Worm (Caenorhabditis elegans): ENCODE measurements around the gene pde-2.
A peak's percentile ranks its signal among the peaks of the same experiment; 100 is the strongest.
"Not testable (repeated sequence)": the region's sequence is repeated elsewhere in the genome, so short reads cannot be mapped to it uniquely, and the experiment has no call there.

pde-2 gene

ce11 chrIII:9004658-9005057 lies 23.0 kb upstream of the pde-2 start:
- TF ChIP-seq ztf-29 (GFP tag; IDR thresholded peaks at IDR 0.05) (no peak), ref-1 (GFP tag; conservative IDR thresholded peaks at IDR 0.05) (no peak), ztf-23 (GFP tag; IDR thresholded peaks at IDR 0.05) (no peak), cog-1 (tag; optimal IDR thresholded peaks at IDR 0.05) (no peak), klf-2 (GFP tag; conservative IDR thresholded peaks at IDR 0.05) (no peak), tab-1 (GFP tag; IDR thresholded peaks at IDR 0.05) (no peak), flt-1 (GFP tag; IDR thresholded peaks at IDR 0.05) (no peak), med-1 (GFP tag; optimal IDR thresholded peaks at IDR 0.05; ENCODE audit: insufficient read depth) (no peak), T22C8.4 (GFP tag; IDR thresholded peaks at IDR 0.05) (no peak)

ce11 chrIII:9002545-9002944 lies 20.8 kb upstream of the pde-2 start, which contains the start of the genes F59B2.15 and zif-1:
Gene F59B2.15, minus strand, starts transcription at chrIII:9002645.
Gene zif-1, plus strand, starts transcription at chrIII:9002779.
- no peak for TF ChIP-seq ref-1 (GFP tag; conservative IDR thresholded peaks at IDR 0.05)

ce11 chrIII:9001899-9002298 lies 20.2 kb upstream of the pde-2 start, which contains the start of gene rpn-6.2:
Gene rpn-6.2, minus strand, starts transcription at chrIII:9001999.
- no peak for TF ChIP-seq ref-1 (GFP tag; conservative IDR thresholded peaks at IDR 0.05)
- TF ChIP-seq ztf-29 (GFP tag; IDR thresholded peaks at IDR 0.05) = no peak
- TF ChIP-seq ztf-23 (GFP tag; IDR thresholded peaks at IDR 0.05) = no peak

ce11 chrIII:9001491-9001890 lies 19.8 kb upstream of the pde-2 start:
- TF ChIP-seq med-1 (GFP tag; optimal IDR thresholded peaks at IDR 0.05; ENCODE audit: insufficient read depth) (no peak), cog-1 (tag; optimal IDR thresholded peaks at IDR 0.05) (no peak), ztf-23 (GFP tag; IDR thresholded peaks at IDR 0.05) (0 out of 2 replicates have a peak, but pooled peaks have one; percentile 6), ref-1 (GFP tag; conservative IDR thresholded peaks at IDR 0.05) (no peak), tab-1 (GFP tag; IDR thresholded peaks at IDR 0.05) (no peak), flt-1 (GFP tag; IDR thresholded peaks at IDR 0.05) (no peak)

ce11 chrIII:8999508-8999907 lies 17.8 kb upstream of the pde-2 start, which contains the start of gene F59B2.3:
Gene F59B2.3, minus strand, starts transcription at chrIII:8999766.
- no peak for TF ChIP-seq T22C8.4 (GFP tag; IDR thresholded peaks at IDR 0.05)
- no peak for TF ChIP-seq cog-1 (tag; optimal IDR thresholded peaks at IDR 0.05)
- no peak for TF ChIP-seq tab-1 (GFP tag; IDR thresholded peaks at IDR 0.05)
- no peak for TF ChIP-seq klf-2 (GFP tag; conservative IDR thresholded peaks at IDR 0.05)
- no peak for TF ChIP-seq ref-1 (GFP tag; conservative IDR thresholded peaks at IDR 0.05)
- no peak for TF ChIP-seq med-1 (GFP tag; optimal IDR thresholded peaks at IDR 0.05; ENCODE audit: insufficient read depth)
- no peak for TF ChIP-seq ztf-29 (GFP tag; IDR thresholded peaks at IDR 0.05)
- no peak for TF ChIP-seq ztf-23 (GFP tag; IDR thresholded peaks at IDR 0.05)
- TF ChIP-seq flt-1 (GFP tag; IDR thresholded peaks at IDR 0.05) = no peak

ce11 chrIII:8998884-8999283 lies 17.2 kb upstream of the pde-2 start:
- no peak for TF ChIP-seq ref-1 (GFP tag; conservative IDR thresholded peaks at IDR 0.05)
- no peak for TF ChIP-seq cog-1 (tag; optimal IDR thresholded peaks at IDR 0.05)
- no peak for TF ChIP-seq med-1 (GFP tag; optimal IDR thresholded peaks at IDR 0.05; ENCODE audit: insufficient read depth)
- no peak for TF ChIP-seq ztf-23 (GFP tag; IDR thresholded peaks at IDR 0.05)
- TF ChIP-seq T22C8.4 (GFP tag; IDR thresholded peaks at IDR 0.05) = no peak
- TF ChIP-seq klf-2 (GFP tag; conservative IDR thresholded peaks at IDR 0.05) = no peak
- no peak for TF ChIP-seq ztf-29 (GFP tag; IDR thresholded peaks at IDR 0.05)
- no peak for TF ChIP-seq flt-1 (GFP tag; IDR thresholded peaks at IDR 0.05)
- TF ChIP-seq tab-1 (GFP tag; IDR thresholded peaks at IDR 0.05) = no peak

ce11 chrIII:8997821-8998220 lies 16.1 kb upstream of the pde-2 start:
- no peak for TF ChIP-seq ztf-29 (GFP tag; IDR thresholded peaks at IDR 0.05)
- TF ChIP-seq T22C8.4 (GFP tag; IDR thresholded peaks at IDR 0.05) = no peak
- no peak for TF ChIP-seq tab-1 (GFP tag; IDR thresholded peaks at IDR 0.05)
- no peak for TF ChIP-seq klf-2 (GFP tag; conservative IDR thresholded peaks at IDR 0.05)
- no peak for TF ChIP-seq ref-1 (GFP tag; conservative IDR thresholded peaks at IDR 0.05)
- TF ChIP-seq med-1 (GFP tag; optimal IDR thresholded peaks at IDR 0.05; ENCODE audit: insufficient read depth) = no peak
- no peak for TF ChIP-seq cog-1 (tag; optimal IDR thresholded peaks at IDR 0.05)
- no peak for TF ChIP-seq flt-1 (GFP tag; IDR thresholded peaks at IDR 0.05)
- TF ChIP-seq ztf-23 (GFP tag; IDR thresholded peaks at IDR 0.05) = no peak

- no peak for TF ChIP-seq klf-2 (GFP tag; conservative IDR thresholded peaks at IDR 0.05)
- no peak for TF ChIP-seq tab-1 (GFP tag; IDR thresholded peaks at IDR 0.05)
- no peak for TF ChIP-seq ztf-23 (GFP tag; IDR thresholded peaks at IDR 0.05)
- no peak for TF ChIP-seq ztf-29 (GFP tag; IDR thresholded peaks at IDR 0.05)
Observed at ce11 chrIII:8996686-8997085, 15.0 kb upstream of the pde-2 start, which contains the start of gene skat-1. Gene skat-1, minus strand, starts transcription at chrIII:8996786.

- TF ChIP-seq ztf-29 (GFP tag; IDR thresholded peaks at IDR 0.05); ztf-23 (GFP tag; IDR thresholded peaks at IDR 0.05); med-1 (GFP tag; optimal IDR thresholded peaks at IDR 0.05; ENCODE audit: insufficient read depth): not testable (repeated sequence)
Observed at ce11 chrIII:8989752-8990151, 8.1 kb upstream of the pde-2 start, which contains the start of gene R08D7.7. Gene R08D7.7, plus strand, starts transcription at chrIII:8990052.

ce11 chrIII:8988544-8988943 lies 6.8 kb upstream of the pde-2 start:
- no peak for TF ChIP-seq ztf-23 (GFP tag; IDR thresholded peaks at IDR 0.05)
- TF ChIP-seq flt-1 (GFP tag; IDR thresholded peaks at IDR 0.05) = 0 out of 2 replicates have a peak, but pooled peaks have one; percentile 34

ce11 chrIII:8988061-8988460 lies 6.4 kb upstream of the pde-2 start:
- TF ChIP-seq T22C8.4 (GFP tag; IDR thresholded peaks at IDR 0.05) (no peak), med-1 (GFP tag; optimal IDR thresholded peaks at IDR 0.05; ENCODE audit: insufficient read depth) (no peak), cog-1 (tag; optimal IDR thresholded peaks at IDR 0.05) (no peak), ref-1 (GFP tag; conservative IDR thresholded peaks at IDR 0.05) (no peak), ztf-29 (GFP tag; IDR thresholded peaks at IDR 0.05) (no peak), flt-1 (GFP tag; IDR thresholded peaks at IDR 0.05) (no peak), klf-2 (GFP tag; conservative IDR thresholded peaks at IDR 0.05) (no peak), ztf-23 (GFP tag; IDR thresholded peaks at IDR 0.05) (no peak), tab-1 (GFP tag; IDR thresholded peaks at IDR 0.05) (no peak)

Measured in whole organism, midembryonic.